Fruit fly (Drosophila melanogaster): ENCODE measurements around the gene CG5946.

CG5946 gene

DNA sequence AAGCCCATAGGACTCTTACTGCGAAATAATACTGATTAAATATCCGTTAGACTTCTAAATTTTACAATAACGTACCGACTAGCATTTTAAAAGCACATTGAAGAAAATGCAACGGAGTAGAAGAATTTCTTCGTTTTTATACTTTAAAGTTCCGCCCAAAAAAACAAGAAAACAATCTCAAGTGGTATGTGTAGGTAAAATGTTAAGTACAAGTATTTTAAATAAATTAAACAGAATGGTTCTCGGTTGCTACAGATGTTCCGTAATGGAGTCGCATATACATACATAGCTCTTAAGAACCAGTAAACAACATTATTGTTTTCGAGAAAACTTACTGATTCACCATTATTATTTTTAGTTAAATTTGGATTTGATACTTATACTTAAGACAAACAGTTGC lies 50.0 kb downstream of the CG5946 start, which contains the start of gene Muc68D:
Muc68D (minus strand) TSS at position 101 of the 400 bp plus-strand sequence.
- TF ChIP-seq stc (GFP tag; IDR thresholded peaks at IDR 0.05) (no peak), Hr39 (optimal IDR thresholded peaks at IDR 0.05) (no peak), Camta (GFP tag; optimal IDR thresholded peaks at IDR 0.05) (no peak), oc (tag; optimal IDR thresholded peaks at IDR 0.05) (no peak), CG18619 (GFP tag; optimal IDR thresholded peaks at IDR 0.05) (no peak), az2 (GFP tag; optimal IDR thresholded peaks at IDR 0.05) (no peak), CG11085 (GFP tag; IDR thresholded peaks at IDR 0.05) (no peak), CG4730 (GFP tag; IDR thresholded peaks at IDR 0.05) (no peak), aop (GFP tag; IDR thresholded peaks at IDR 0.05) (no peak), CG10543 (GFP tag; optimal IDR thresholded peaks at IDR 0.05) (no peak), NFAT (GFP tag; IDR thresholded peaks at IDR 0.05) (no peak), ash1 (GFP tag; optimal IDR thresholded peaks at IDR 0.05) (no peak), CG13123 (GFP tag; optimal IDR thresholded peaks at IDR 0.05) (no peak), Hsf (GFP tag; optimal IDR thresholded peaks at IDR 0.05) (no peak), CG11560 (tag; IDR thresholded peaks at IDR 0.05) (no peak), MBD-R2 (GFP tag; IDR thresholded peaks at IDR 0.05) (no peak), ssp (GFP tag; IDR thresholded peaks at IDR 0.05) (no peak), Tbp (GFP tag; optimal IDR thresholded peaks at IDR 0.05) (no peak), dm (GFP tag; optimal IDR thresholded peaks at IDR 0.05) (no peak)

Measured in whole organism, embryonic.